Fruit fly (Drosophila melanogaster): ENCODE data around the gene Nplp4.
A peak's percentile ranks its signal among the peaks of the same experiment; 100 is the strongest.

The Nplp4 gene

DNA sequence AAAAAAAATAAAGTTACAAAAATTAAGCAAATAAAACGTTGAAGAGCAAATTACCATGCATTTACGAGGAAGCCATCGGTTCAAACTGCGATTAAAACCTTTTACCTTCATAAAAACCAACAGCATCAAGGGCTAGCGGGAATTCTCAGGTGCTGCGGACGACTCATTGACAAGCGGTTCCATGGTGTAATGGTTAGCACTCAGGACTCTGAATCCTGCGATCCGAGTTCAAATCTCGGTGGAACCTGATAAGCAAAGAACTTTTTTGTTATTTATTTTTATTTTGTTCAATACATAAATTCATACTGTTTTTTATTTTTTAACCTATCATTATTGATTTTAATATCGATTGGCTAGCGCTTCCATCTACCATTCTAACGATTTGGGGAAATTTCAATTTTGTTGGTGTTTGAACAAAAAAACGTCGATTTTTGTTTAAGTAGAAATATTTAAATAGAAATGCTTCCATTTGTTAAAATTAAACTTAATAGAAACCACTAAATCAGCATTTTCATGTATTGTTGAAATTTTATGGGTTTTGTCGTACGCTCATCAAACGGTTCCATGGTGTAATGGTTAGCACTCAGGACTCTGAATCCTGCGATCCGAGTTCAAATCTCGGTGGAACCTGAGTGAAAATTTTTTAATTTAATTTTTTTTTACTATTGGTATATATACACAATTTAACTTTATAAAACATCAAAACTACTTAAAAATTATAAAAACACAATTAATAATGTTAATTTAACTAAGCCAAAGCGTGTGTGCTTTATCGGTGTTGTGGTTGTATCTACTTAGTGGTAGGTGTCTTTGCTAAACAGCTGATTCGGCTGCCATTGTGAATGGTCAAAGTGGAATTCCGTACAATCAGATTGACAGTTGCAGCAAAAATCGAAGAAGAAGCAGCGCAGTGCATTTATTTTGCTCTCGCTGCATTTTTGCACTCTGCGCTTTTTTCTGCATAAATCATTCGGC lies 1.1 kb downstream of the Nplp4 start, which contains the start of gene CG4238:
Gene CG4238, plus strand, starts transcription at position 880 of the 975 bp plus-strand sequence.
- no peak for TF ChIP-seq CG12605 (GFP tag; IDR thresholded peaks at IDR 0.05)
- TF ChIP-seq D1 (tag; optimal IDR thresholded peaks at IDR 0.05): peak; percentile 9

DNA sequence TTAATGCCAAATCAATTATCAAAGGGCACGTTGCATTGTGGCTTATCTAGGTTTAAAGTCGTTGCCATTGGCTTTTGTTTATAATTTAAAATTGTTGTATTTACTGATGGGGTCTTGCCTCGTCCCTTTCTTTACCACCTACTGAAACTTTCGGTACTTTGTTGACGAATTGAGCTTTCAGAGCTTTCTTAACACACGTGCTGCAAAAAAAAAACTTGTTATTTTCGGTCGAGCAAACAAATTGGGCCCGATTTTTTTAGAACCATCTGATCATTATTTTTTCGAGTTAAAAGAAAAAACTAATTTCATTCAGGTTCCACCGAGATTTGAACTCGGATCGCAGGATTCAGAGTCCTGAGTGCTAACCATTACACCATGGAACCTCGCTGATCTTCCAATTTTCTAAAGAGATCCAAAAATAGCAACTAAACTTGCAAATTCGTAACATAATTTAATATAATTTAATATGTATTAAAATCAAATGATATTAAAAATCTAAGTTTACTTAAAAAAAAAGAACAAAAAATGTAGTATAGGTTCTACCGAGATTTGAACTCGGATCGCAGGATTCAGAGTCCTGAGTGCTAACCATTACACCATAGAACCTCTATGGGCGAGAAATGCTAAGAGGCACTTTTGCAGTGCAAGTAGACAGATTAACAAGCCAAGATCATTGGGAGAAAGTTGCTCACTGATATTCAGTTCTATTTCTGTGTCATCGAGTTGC lies 2.3 kb downstream of the Nplp4 start:
- TF ChIP-seq rn (GFP tag; IDR thresholded peaks at IDR 0.05): no peak
- TF ChIP-seq CG8159 (tag; optimal IDR thresholded peaks at IDR 0.05): no peak
- no peak for TF ChIP-seq EcR (GFP tag; optimal IDR thresholded peaks at IDR 0.05)
- no peak for TF ChIP-seq CG12605 (GFP tag; IDR thresholded peaks at IDR 0.05)
- no peak for TF ChIP-seq gl (tag; optimal IDR thresholded peaks at IDR 0.05)
- no peak for TF ChIP-seq Pif1A (GFP tag; optimal IDR thresholded peaks at IDR 0.05)
- TF ChIP-seq Pif1B (GFP tag; optimal IDR thresholded peaks at IDR 0.05): no peak
- TF ChIP-seq Ets98B (GFP tag; IDR thresholded peaks at IDR 0.05): no peak

DNA sequence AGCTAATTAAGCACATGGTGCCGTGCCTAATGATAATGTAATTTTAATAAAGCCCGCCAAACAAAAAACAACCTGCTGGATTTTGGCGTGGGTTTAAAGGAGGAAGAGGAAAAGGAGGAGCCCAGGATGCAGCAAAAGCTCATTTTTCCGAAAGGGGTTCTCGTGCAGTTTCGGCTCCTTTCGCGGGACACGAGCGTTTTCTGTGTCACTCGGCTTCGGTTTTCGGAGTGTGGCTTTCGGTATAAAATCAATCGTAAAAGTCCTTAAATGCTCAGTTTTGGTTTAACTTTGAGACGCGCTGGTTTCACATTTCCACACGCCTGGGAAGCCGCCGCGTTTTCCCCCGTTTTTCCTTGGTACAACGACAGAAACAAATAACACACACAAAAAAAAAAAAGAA lies 3.2 kb downstream of the Nplp4 start:
- TF ChIP-seq Snoo (tag; optimal IDR thresholded peaks at IDR 0.05) (no peak), Pif1A (GFP tag; optimal IDR thresholded peaks at IDR 0.05) (no peak)

DNA sequence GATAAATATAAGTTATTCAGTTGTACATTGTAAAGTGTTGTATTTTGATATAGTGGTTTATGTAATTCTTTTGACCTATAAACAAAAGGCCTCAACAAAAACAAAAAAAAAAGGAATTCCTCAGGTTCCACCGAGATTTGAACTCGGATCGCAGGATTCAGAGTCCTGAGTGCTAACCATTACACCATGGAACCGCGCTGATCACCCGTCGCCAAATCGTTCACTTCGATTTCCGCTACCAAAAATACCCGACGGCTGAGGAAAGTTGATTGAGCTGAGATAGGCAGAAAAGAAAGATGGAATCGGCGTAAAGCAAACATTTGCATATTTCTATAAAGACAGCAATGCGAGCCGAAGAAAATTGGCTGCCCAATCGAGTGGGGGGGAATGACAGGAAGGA lies 4.8 kb downstream of the Nplp4 start:
- TF ChIP-seq CG34367 (tag; optimal IDR thresholded peaks at IDR 0.05) (no peak), CG8159 (tag; optimal IDR thresholded peaks at IDR 0.05) (no peak), EcR (GFP tag; optimal IDR thresholded peaks at IDR 0.05) (no peak)

DNA sequence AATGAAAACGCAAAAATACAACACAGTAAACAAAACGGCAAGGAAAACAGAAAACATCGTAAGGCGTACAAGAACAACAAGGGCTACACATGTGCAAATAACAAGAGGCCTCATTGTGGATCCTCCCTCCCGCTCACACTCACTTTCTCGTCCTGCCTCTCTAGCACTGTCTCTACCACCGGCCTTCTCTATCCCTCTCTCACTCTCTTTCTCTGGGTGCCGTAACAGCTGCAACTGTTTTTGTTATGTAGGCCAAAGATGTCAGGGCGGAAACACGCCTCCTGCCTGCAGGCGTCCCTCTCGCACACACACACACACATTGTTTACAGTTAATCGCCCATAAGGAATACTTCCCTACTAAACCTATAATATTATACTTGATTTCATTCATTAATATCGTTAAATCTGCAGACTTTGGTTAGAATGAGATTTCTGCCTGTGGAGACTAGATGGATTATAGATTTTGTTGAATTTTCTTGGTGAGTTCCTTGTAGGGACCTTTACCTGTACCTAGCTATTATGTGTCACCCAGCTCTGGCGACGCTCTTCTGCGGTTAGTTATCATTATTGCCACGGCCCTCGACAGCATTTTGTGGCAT lies 5.7 kb downstream of the Nplp4 start:
- TF ChIP-seq CG8159 (tag; optimal IDR thresholded peaks at IDR 0.05): peak; percentile 13
- no peak for TF ChIP-seq CG12605 (GFP tag; IDR thresholded peaks at IDR 0.05)
- TF ChIP-seq Pif1B (GFP tag; optimal IDR thresholded peaks at IDR 0.05): no peak
- peak; percentile 10 for TF ChIP-seq CG15710 (tag; optimal IDR thresholded peaks at IDR 0.05)
- TF ChIP-seq CG4496 (GFP tag; IDR thresholded peaks at IDR 0.05): peak; percentile 41; the same call in 1 of the 3 replicates

DNA sequence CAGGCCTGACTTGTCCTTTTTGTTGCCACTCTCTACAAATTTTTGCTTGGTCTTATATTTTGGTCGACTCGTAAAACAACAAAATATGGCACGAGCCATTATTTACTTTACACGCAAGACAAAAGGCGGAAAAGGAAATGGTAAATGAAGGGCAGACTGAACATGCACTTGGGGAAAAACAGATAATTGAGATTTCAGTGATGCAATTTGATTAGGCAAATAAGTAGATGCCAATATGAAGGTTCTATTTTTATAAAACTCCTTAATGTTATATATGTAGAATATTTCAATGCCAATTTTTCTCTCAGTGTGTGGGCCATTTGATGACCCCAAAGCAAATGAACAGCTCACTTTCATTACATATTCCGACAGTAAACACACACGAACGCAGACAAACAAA lies 7.0 kb downstream of the Nplp4 start:
- TF ChIP-seq CG8301 (tag; optimal IDR thresholded peaks at IDR 0.05) (no peak), CG8159 (tag; optimal IDR thresholded peaks at IDR 0.05) (no peak), Pif1B (GFP tag; optimal IDR thresholded peaks at IDR 0.05) (no peak), Pif1A (GFP tag; optimal IDR thresholded peaks at IDR 0.05) (no peak), rn (GFP tag; IDR thresholded peaks at IDR 0.05) (no peak), CG4496 (GFP tag; IDR thresholded peaks at IDR 0.05) (no peak), CG32121 (GFP tag; IDR thresholded peaks at IDR 0.05) (no peak), gl (tag; optimal IDR thresholded peaks at IDR 0.05) (no peak), CG17806 (tag; optimal IDR thresholded peaks at IDR 0.05) (no peak), CG9948 (tag; optimal IDR thresholded peaks at IDR 0.05) (no peak), fd96Ca (GFP tag; IDR thresholded peaks at IDR 0.05) (no peak), D1 (tag; optimal IDR thresholded peaks at IDR 0.05) (no peak), Ets98B (GFP tag; IDR thresholded peaks at IDR 0.05) (no peak), CG13204 (GFP tag; optimal IDR thresholded peaks at IDR 0.05) (no peak), Snoo (tag; optimal IDR thresholded peaks at IDR 0.05) (no peak), EcR (GFP tag; optimal IDR thresholded peaks at IDR 0.05) (no peak), CG14655 (GFP tag; optimal IDR thresholded peaks at IDR 0.05) (no peak), CG12605 (GFP tag; IDR thresholded peaks at IDR 0.05) (no peak)

DNA sequence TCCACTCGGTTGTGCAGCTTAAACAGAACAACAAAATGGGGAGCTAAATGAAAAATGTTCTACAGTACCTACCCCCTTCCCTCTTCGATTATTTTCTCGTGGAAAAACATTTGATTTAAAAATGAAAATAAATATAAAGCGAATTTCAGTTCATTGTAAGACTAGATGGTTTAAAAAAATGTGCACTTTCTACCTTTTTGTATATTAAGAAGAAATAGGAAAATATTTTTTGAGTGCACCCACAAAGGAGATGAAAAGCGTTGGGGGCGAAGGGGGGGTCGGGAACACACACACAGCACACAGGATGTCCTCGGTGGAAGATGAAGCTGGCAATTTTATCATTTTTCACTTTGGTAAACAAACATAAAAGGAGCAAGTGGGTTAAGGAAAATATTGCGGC lies 14.6 kb downstream of the Nplp4 start:
- TF ChIP-seq D1 (tag; optimal IDR thresholded peaks at IDR 0.05) (no peak), CG34367 (tag; optimal IDR thresholded peaks at IDR 0.05) (no peak), CG9948 (tag; optimal IDR thresholded peaks at IDR 0.05) (no peak), Ets98B (GFP tag; IDR thresholded peaks at IDR 0.05) (no peak), CG12605 (GFP tag; IDR thresholded peaks at IDR 0.05) (no peak), Pif1B (GFP tag; optimal IDR thresholded peaks at IDR 0.05) (no peak), Snoo (tag; optimal IDR thresholded peaks at IDR 0.05) (no peak), CG15710 (tag; optimal IDR thresholded peaks at IDR 0.05) (no peak), CG13204 (GFP tag; optimal IDR thresholded peaks at IDR 0.05) (no peak), Pif1A (GFP tag; optimal IDR thresholded peaks at IDR 0.05) (no peak), CG10348 (GFP tag; IDR thresholded peaks at IDR 0.05) (no peak), EcR (GFP tag; optimal IDR thresholded peaks at IDR 0.05) (no peak), CG4496 (GFP tag; IDR thresholded peaks at IDR 0.05) (no peak), CG14655 (GFP tag; optimal IDR thresholded peaks at IDR 0.05) (no peak), rn (GFP tag; IDR thresholded peaks at IDR 0.05) (no peak)

All from whole organism, pupa.